Worm (Caenorhabditis elegans) whole organism, dauer: Measurements from ENCODE around the gene C27B7.2.

Experiments
- unc-62 ChIP-seq: sonication (generic microtip); optimal IDR thresholded peaks from 2 replicates; lab custom pipeline; 2017; ENCODE audit warnings: missing biosample characterization, missing genetic modification reagents, missing genetic modification characterization

The C27B7.2 gene

DNA sequence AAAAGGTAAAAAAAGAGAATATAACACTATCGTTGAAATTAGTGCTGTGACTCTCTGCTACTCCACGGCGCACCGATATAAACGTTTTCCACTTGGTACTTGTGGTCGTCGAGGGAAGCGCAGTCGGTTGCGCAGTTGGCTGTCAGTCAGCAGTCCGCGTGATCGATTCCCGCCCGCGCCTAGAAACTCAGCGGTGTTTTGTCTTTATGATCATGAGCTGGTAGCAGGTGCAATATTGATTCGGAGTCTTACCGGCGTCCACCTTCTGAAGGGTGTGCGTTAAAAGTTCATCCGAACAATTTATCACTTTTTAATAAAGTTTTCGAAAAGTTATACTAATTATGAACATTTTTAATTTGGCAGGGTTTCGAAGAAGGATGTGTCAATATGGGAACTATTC, 34.4 kb downstream of the C27B7.2 start:
- TF ChIP-seq unc-62 (GFP tag; lab: Kevin White, UChicago): no peak

DNA sequence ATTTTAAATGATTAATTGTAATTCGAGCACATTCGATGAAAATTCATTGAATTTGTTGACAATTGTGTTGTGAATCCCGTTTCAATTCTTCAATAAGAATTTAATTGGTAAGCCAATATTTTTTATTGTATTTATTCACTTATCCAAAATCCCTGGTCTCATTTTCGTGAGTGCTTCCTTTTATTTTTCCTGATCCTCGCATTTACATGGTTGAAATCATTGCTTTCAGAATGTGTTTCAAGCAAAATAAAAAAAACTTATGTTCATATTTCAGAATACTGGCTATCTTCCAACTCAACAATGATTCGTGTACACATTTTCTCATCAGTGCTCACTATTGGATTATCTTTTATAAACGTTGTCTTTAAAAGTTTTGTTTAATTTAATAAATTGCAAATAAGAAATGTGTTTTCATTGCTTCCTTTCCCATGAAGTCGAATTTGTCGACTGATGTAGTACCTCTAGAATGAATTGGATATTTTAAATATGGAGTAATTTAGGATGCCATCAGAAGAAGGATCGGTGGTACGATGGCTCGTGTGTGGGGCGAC, 37.4 kb downstream of the C27B7.2 start, which contains the start of the genes D1046.18 and slc-25A26:
TSS of gene D1046.18 (plus strand) at position 301 of the 551 bp plus-strand sequence.
TSS of gene slc-25A26 (plus strand) at position 501 of the 551 bp plus-strand sequence.
- no peak for TF ChIP-seq unc-62 (GFP tag; lab: Kevin White, UChicago)

DNA sequence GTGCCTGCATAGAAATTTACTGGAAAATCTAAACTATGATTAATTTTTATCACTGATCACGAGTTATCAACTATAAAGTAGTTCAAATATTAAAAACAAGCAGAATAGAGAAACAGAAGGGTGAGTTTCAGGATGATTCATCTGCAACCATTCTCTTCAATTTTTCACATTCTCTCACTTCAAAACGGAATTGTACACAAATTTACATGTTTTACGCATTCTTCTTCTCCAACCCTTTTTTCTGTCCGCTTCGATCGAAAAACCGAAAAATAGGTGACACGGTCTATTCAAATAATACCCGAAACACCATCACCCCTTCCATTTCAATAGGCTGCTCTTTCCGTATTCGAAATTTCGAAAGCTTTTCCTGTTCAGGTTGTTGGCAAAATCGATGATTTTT, 40.9 kb downstream of the C27B7.2 start, which contains the start of gene D1046.4:
TSS of gene D1046.4 (plus strand) at position 301 of the 400 bp plus-strand sequence.
- no peak for TF ChIP-seq unc-62 (GFP tag; lab: Kevin White, UChicago)

DNA sequence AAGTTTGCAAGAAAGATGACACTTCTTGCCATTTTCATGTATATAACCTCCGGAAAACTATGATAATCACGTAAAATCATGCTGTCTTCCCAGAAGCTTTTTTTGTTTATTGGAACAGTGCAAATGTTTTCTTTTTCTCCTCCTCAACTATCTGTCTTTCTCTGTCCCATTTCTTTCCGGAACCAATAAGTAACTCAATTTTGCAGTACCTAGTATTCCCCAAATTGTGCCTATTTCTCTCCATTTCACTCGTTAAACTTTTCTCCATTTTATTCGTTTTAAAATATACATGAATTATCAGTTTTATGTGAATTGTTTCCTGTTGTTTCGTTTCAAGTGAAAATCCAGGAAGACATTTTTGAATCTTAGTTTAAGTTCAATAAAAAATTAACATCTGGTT, 50.8 kb downstream of the C27B7.2 start:
- no peak for TF ChIP-seq unc-62 (GFP tag; lab: Kevin White, UChicago)
